Worm (Caenorhabditis elegans) whole organism, young adult: Measurements from ENCODE around the gene med-2.
A peak's percentile ranks its signal among the peaks of the same experiment; 100 is the strongest.

Experiments
- K11D2.4 ChIP-seq: fragments of 200-800 bp; sonication (Bioruptor generic); IDR thresholded peaks from 2 replicates; pipeline ENCODE4 v1.3.6; 2022; ENCODE audit warnings: missing genetic modification reagents, missing genetic modification characterization, missing compliant biosample characterization
- ekl-4 ChIP-seq: fragments of 200-800 bp; sonication (Bioruptor generic); IDR thresholded peaks from 2 replicates; pipeline ENCODE4 v1.3.6; 2022; ENCODE audit warnings: missing genetic modification reagents, missing genetic modification characterization, missing compliant biosample characterization
- mes-4 ChIP-seq: sonication (generic microtip); optimal IDR thresholded peaks from 2 replicates; lab custom pipeline; 2016; ENCODE audit warnings: missing genotype, missing genetic modification characterization, missing compliant biosample characterization
- nfya-2 ChIP-seq: fragments of 200-800 bp; sonication (Bioruptor generic); IDR thresholded peaks from 2 replicates; pipeline ENCODE4 v1.3.6; 2022; ENCODE audit warnings: missing genetic modification reagents, missing genetic modification characterization, missing compliant biosample characterization
- pha-4 ChIP-seq: fragments of 150-350 bp; sonication (generic microtip); optimal IDR thresholded peaks from 2 replicates; lab custom pipeline; 2014; ENCODE audit warnings: missing biosample characterization, missing genetic modification reagents, missing genetic modification characterization
- repo-1 ChIP-seq: sonication (generic microtip); optimal IDR thresholded peaks from 2 replicates; lab custom pipeline; 2017; ENCODE audit warnings: mild to moderate bottlenecking, missing genetic modification characterization, missing compliant biosample characterization
- snpc-4 ChIP-seq, 5 experiments: fragments of 150-350 bp in 1 of 5; sonication (generic microtip) in 4 of 5; optimal IDR thresholded peaks; 2 replicates each; lab custom pipeline; 2014 to 2018; ENCODE audit warnings: missing genetic modification characterization in 5 of 5, missing biosample characterization in 3 of 5, antibody characterized with exemption in 2 of 5, mild to moderate bottlenecking in 2 of 5, missing compliant biosample characterization in 2 of 5, missing genotype in 2 of 5, moderate library complexity in 2 of 5, missing genetic modification reagents in 1 of 5
- unc-62 ChIP-seq: fragments of 150-350 bp; optimal IDR thresholded peaks from 2 replicates; lab custom pipeline; 2014; ENCODE audit warnings: missing biosample characterization, missing genetic modification reagents, missing genetic modification characterization

DNA sequence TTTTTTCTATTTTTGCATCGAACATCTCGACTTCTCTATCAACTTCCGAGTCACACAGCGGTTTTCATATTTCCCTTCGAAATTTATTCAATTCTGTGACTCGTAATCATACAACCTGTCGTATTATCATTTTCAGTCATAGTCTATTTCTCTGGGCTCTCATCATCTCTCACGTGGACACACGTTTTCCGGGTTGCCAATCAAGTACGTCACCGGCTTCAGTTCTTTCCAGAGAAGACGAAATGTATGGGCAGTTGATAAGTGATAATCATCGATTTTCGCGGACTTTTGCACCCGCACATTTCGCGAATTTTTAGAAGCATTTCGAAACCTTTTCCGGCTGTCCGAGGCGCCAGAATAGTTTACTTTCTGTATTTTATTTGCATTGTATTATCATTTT lies 34.0 kb upstream of the med-2 start, which contains the start of gene srv-1:
- no peak for TF ChIP-seq mes-4 (tag; lab: Kevin White, UChicago)
- no peak for TF ChIP-seq pha-4 (tag; lab: Kevin White, UChicago)
- no peak for TF ChIP-seq repo-1
- TF ChIP-seq snpc-4 (GFP tag; optimal IDR thresholded peaks at IDR 0.05; lab: Kevin White, UChicago) = no peak
- no peak for TF ChIP-seq snpc-4 (tag; optimal IDR thresholded peaks at IDR 0.05; lab: Kevin White, UChicago)
- TF ChIP-seq ekl-4 (GFP tag; lab: Robert Waterston, UW) = no peak
- TF ChIP-seq K11D2.4 (GFP tag; lab: Robert Waterston, UW) = no peak
- no peak for TF ChIP-seq nfya-2 (GFP tag; lab: Robert Waterston, UW)
- TF ChIP-seq unc-62 = peak; percentile 40
